Worm (Caenorhabditis elegans) whole organism, late embryonic: Measurements from ENCODE around the gene C36C9.6.

Experiments used
- ama-1 ChIP-seq: fragments of 150-350 bp; optimal IDR thresholded peaks from 2 replicates; lab custom pipeline; 2014
- ceh-22 ChIP-seq: sonication (generic microtip); optimal IDR thresholded peaks from 2 replicates; lab custom pipeline; 2017; ENCODE audit warnings: missing biosample characterization, missing genetic modification characterization
- ceh-31 ChIP-seq: sonication (generic microtip); optimal IDR thresholded peaks from 2 replicates; lab custom pipeline; 2016; ENCODE audit warnings: missing genetic modification characterization, missing compliant biosample characterization
- che-1 ChIP-seq: sonication (generic microtip); optimal IDR thresholded peaks from 2 replicates; lab custom pipeline; 2016; ENCODE audit warnings: mild to moderate bottlenecking, missing genetic modification characterization, missing compliant biosample characterization
- elt-2 ChIP-seq: sonication (generic microtip); optimal IDR thresholded peaks from 2 replicates; lab custom pipeline; 2016; ENCODE audit warnings: missing genetic modification reagents, missing genetic modification characterization, missing compliant biosample characterization
- fkh-10 ChIP-seq: fragments of 150-350 bp; optimal IDR thresholded peaks from 2 replicates; lab custom pipeline; 2014; ENCODE audit warnings: missing biosample characterization, missing genetic modification reagents, missing genetic modification characterization
- lin-11 ChIP-seq: fragments of 200-800 bp; sonication (Bioruptor generic); optimal IDR thresholded peaks from 2 replicates; lab custom pipeline; 2018; ENCODE audit warnings: mild to moderate bottlenecking, missing genetic modification characterization, missing compliant biosample characterization
- mec-3 ChIP-seq: sonication (generic microtip); optimal IDR thresholded peaks from 2 replicates; lab custom pipeline; 2016; ENCODE audit warnings: borderline replicate concordance, missing genetic modification characterization, missing compliant biosample characterization
- odd-2 ChIP-seq: sonication (generic microtip); optimal IDR thresholded peaks from 2 replicates; lab custom pipeline; 2017; ENCODE audit warnings: antibody characterized with exemption, mild to moderate bottlenecking, missing genetic modification characterization, missing compliant biosample characterization
- rnt-1 ChIP-seq: sonication (generic microtip); optimal IDR thresholded peaks from 2 replicates; lab custom pipeline; 2016; ENCODE audit warnings: missing genetic modification characterization, missing compliant biosample characterization
- unc-3 ChIP-seq, 2 experiments: fragments of 200-800 bp in 1 of 2; sonication (Bioruptor generic) in 1 of 2; sonication (generic microtip) in 1 of 2; conservative IDR thresholded peaks in 1 of 2; optimal IDR thresholded peaks in 1 of 2; 2 replicates each; pipeline versions ENCODE4 v1.3.6 to Lab custom; 2016 to 2022; ENCODE audit warnings: missing compliant biosample characterization in 2 of 2, missing genetic modification characterization in 2 of 2, missing genetic modification reagents in 1 of 2

DNA sequence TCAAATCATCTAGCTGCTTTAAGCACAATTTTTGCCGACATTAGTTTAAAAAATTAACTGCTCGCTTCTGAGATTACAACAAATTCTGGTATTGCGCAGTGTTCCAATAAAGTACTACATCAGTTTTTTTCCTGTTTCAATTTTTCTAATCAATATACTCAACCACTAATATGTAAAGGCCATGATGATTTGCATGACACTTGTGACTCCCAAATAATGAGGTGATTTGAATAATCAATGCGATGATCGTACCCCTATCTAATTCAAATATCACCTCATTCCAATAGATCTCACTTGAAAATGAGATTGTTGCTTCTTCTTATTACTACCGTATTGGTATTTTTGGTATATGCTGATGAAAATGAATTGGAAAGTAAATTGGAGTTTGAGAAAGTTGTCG, 36.3 kb upstream of the C36C9.6 start, which contains the start of gene F07G6.2:
- TF ChIP-seq odd-2 (tag; lab: Kevin White, UChicago) (no peak), ceh-31 (no peak), ceh-22 (tag; lab: Kevin White, UChicago) (no peak), ama-1 (no peak), fkh-10 (GFP tag; lab: Kevin White, UChicago) (no peak), lin-11 (tag; lab: Kevin White, UChicago) (no peak), rnt-1 (tag; lab: Kevin White, UChicago) (no peak), che-1 (tag; lab: Kevin White, UChicago) (no peak), unc-3 (GFP tag; conservative IDR thresholded peaks at IDR 0.05; lab: Robert Waterston, UW) (no peak), unc-3 (tag; optimal IDR thresholded peaks at IDR 0.05; lab: Kevin White, UChicago) (no peak), mec-3 (no peak), elt-2 (tag; lab: Kevin White, UChicago) (no peak)
